Worm (Caenorhabditis elegans): ENCODE measurements around the gene bbs-2.

bbs-2 gene

DNA sequence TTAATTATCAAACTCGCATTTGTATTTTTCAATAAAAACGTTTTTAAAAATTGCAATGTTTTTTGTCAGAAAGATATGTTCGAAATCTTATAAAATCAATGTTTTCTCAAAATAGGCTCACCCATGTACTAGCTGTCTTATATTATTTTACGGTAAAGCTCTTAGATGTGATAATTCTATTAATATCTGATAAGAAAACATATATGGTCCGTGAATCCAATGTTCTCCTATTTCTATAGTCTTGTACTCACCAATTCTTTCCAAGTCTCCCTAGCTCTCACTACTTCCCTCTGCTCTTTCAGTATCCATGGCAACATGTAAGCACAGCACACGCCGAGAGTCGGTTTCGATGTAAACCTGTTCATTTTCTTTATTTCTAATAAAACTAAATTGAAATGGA, at the start of gene bbs-2:
TSS of gene bbs-2 (plus strand) at position 301 of the 400 bp plus-strand sequence.
- TF ChIP-seq flt-1 (GFP tag; IDR thresholded peaks at IDR 0.05) (no peak), klf-2 (GFP tag; conservative IDR thresholded peaks at IDR 0.05) (no peak), ztf-23 (GFP tag; IDR thresholded peaks at IDR 0.05) (no peak), med-1 (GFP tag; optimal IDR thresholded peaks at IDR 0.05; ENCODE audit: insufficient read depth) (no peak), ztf-29 (GFP tag; IDR thresholded peaks at IDR 0.05) (no peak), T22C8.4 (GFP tag; IDR thresholded peaks at IDR 0.05) (no peak), tab-1 (GFP tag; IDR thresholded peaks at IDR 0.05) (no peak), cog-1 (tag; optimal IDR thresholded peaks at IDR 0.05) (no peak), ref-1 (GFP tag; conservative IDR thresholded peaks at IDR 0.05) (no peak)

DNA sequence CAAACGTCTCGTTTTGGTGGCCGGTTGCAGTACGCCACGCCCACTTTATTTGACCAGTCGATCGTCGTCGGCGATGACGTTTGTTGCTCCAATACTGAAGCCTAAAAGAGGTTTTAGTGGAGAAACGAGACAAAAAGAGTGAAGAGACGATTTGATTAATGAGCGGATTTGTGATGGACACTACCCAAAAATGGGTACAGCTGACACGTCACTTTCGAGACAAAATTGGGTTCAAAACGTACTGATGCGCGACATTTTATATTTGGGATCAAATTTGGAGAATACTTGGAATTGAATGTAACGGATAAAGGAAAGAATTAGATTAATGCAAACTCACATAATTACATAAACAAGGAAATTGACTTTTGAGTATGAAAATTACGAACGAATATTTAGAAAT, 36.4 kb upstream of the bbs-2 start, which contains the start of gene ilys-4:
TSS of gene ilys-4 (minus strand) at position 101 of the 400 bp plus-strand sequence.
- TF ChIP-seq cog-1 (tag; optimal IDR thresholded peaks at IDR 0.05): no peak
- TF ChIP-seq tab-1 (GFP tag; IDR thresholded peaks at IDR 0.05): no peak
- TF ChIP-seq klf-2 (GFP tag; conservative IDR thresholded peaks at IDR 0.05): no peak
- TF ChIP-seq ref-1 (GFP tag; conservative IDR thresholded peaks at IDR 0.05): no peak
- no peak for TF ChIP-seq flt-1 (GFP tag; IDR thresholded peaks at IDR 0.05)
- no peak for TF ChIP-seq ztf-23 (GFP tag; IDR thresholded peaks at IDR 0.05)

DNA sequence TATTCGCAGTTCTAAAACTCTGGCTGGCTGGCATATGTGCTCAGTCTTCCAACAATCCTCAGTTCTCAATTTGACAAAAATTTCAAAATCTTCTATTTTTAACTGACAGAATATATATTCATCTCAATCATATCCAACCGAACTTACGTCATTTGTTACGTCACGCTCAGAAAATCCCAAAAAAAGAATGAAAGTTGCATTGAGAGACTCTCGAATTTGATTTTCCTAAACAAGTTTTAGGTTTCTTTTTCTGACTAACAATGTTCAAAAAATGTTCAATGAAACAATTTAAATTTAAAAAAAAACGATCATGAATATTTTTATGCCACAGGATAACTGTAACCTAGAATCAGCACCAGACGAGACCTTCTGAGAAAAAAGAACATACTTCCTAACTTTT, 35.9 kb upstream of the bbs-2 start:
- TF ChIP-seq klf-2 (GFP tag; conservative IDR thresholded peaks at IDR 0.05) (no peak), flt-1 (GFP tag; IDR thresholded peaks at IDR 0.05) (no peak), cog-1 (tag; optimal IDR thresholded peaks at IDR 0.05) (no peak)

DNA sequence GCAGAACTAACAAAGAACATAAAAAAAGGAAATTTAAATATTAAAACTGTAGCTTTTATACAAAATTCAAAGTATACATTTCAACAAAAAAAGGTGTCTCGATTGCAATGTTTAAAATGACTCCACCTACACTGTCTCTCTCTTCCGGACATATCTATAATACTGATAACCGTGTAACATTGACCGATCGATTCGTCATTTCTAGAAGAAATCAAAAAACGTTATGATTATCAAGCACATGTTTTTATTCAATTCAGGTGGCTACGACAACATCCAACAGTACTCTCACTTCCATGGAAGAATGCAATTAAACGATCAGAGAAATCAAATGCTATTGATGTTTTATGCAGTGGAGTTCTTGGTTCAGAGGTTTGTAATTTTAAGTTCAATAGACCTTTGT, 35.3 kb upstream of the bbs-2 start:
- no peak for TF ChIP-seq klf-2 (GFP tag; conservative IDR thresholded peaks at IDR 0.05)
- no peak for TF ChIP-seq ref-1 (GFP tag; conservative IDR thresholded peaks at IDR 0.05)
- TF ChIP-seq T22C8.4 (GFP tag; IDR thresholded peaks at IDR 0.05): no peak
- no peak for TF ChIP-seq cog-1 (tag; optimal IDR thresholded peaks at IDR 0.05)
- no peak for TF ChIP-seq med-1 (GFP tag; optimal IDR thresholded peaks at IDR 0.05; ENCODE audit: insufficient read depth)
- no peak for TF ChIP-seq ztf-23 (GFP tag; IDR thresholded peaks at IDR 0.05)
- no peak for TF ChIP-seq ztf-29 (GFP tag; IDR thresholded peaks at IDR 0.05)
- TF ChIP-seq flt-1 (GFP tag; IDR thresholded peaks at IDR 0.05): no peak
- TF ChIP-seq tab-1 (GFP tag; IDR thresholded peaks at IDR 0.05): no peak

- TF ChIP-seq med-1 (GFP tag; optimal IDR thresholded peaks at IDR 0.05; ENCODE audit: insufficient read depth) (no peak), tab-1 (GFP tag; IDR thresholded peaks at IDR 0.05) (no peak), cog-1 (tag; optimal IDR thresholded peaks at IDR 0.05) (peak; percentile 13)
Observed at ce11 chrIV:7902221-7902904, 31.5 kb upstream of the bbs-2 start, which contains the start of gene arp-11. arp-11 (minus strand) TSS chrIV:7902271.

DNA sequence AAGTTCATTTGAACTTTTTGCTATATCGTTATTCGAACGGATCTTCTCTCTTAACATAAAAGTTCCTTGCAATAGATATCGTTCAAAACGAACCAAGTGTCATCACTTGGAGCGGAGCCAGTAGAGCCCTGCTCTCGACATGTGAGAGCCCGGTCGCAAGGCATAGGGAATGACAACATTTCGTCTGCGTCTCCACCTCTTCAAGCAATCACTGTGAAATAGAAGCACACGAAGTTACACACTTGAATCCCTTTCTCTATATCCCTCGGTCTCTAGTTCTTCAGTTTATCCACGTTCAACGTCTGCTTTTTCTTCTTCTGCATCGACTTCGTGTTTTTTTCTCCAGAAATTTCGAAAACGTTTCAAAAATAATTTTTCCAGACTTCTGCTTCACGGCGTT, 30.5 kb upstream of the bbs-2 start, which contains the start of gene C49H3.6:
TSS of gene C49H3.6 (plus strand) at position 380 of the 400 bp plus-strand sequence.
- no peak for TF ChIP-seq ztf-29 (GFP tag; IDR thresholded peaks at IDR 0.05)
- TF ChIP-seq cog-1 (tag; optimal IDR thresholded peaks at IDR 0.05): peak; percentile 29

- no peak for TF ChIP-seq cog-1 (tag; optimal IDR thresholded peaks at IDR 0.05)
- no peak for TF ChIP-seq T22C8.4 (GFP tag; IDR thresholded peaks at IDR 0.05)
- TF ChIP-seq flt-1 (GFP tag; IDR thresholded peaks at IDR 0.05): no peak
- TF ChIP-seq med-1 (GFP tag; optimal IDR thresholded peaks at IDR 0.05; ENCODE audit: insufficient read depth): no peak
- no peak for TF ChIP-seq tab-1 (GFP tag; IDR thresholded peaks at IDR 0.05)
- no peak for TF ChIP-seq klf-2 (GFP tag; conservative IDR thresholded peaks at IDR 0.05)
- TF ChIP-seq ztf-23 (GFP tag; IDR thresholded peaks at IDR 0.05): no peak
- no peak for TF ChIP-seq ref-1 (GFP tag; conservative IDR thresholded peaks at IDR 0.05)
- no peak for TF ChIP-seq ztf-29 (GFP tag; IDR thresholded peaks at IDR 0.05)
Observed at ce11 chrIV:7906643-7907042, 27.2 kb upstream of the bbs-2 start.

DNA sequence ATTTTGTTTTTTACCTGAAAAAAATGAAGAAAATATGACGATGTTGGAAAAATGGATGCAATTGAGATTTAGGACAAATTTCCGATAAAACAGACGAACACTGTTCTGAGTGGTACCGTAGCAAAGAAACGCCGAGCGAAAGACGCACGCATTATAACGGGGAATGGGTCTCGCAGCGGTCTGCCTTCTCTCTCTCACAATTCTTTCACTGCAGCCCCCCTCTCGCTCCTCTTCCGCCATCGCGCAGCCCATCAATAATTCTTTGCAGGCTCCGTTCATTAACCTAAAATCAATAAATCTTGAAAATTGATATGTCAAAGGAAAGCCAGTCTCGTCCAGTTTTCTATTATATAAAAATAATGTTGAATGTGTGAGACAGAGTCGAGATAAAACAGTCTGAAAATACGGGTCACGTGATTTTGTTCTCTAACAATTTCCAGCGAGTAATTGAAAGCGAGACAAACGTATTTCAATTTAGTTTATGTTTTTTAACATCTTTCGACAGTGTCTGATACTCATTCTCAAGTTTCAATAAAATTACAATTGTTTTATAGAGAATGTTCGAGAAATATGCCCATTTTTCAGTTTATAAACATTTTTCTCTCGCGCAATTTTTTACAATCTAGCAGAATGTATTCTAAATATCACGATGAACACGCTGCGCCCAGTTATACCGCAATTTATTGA, 24.2 kb upstream of the bbs-2 start:
- TF ChIP-seq ref-1 (GFP tag; conservative IDR thresholded peaks at IDR 0.05) (no peak), flt-1 (GFP tag; IDR thresholded peaks at IDR 0.05) (peak; percentile 47; the same call in 1 of the 2 replicates)

ce11 chrIV:7910197-7910735, 23.6 kb upstream of the bbs-2 start, which contains the start of the genes npp-27 and ntl-4:
npp-27 (minus strand) TSS chrIV:7910247.
ntl-4 (plus strand) TSS chrIV:7910575.
- peak; percentile 54; the same call in 1 of the 2 replicates for TF ChIP-seq T22C8.4 (GFP tag; IDR thresholded peaks at IDR 0.05)
- no peak for TF ChIP-seq tab-1 (GFP tag; IDR thresholded peaks at IDR 0.05)

DNA sequence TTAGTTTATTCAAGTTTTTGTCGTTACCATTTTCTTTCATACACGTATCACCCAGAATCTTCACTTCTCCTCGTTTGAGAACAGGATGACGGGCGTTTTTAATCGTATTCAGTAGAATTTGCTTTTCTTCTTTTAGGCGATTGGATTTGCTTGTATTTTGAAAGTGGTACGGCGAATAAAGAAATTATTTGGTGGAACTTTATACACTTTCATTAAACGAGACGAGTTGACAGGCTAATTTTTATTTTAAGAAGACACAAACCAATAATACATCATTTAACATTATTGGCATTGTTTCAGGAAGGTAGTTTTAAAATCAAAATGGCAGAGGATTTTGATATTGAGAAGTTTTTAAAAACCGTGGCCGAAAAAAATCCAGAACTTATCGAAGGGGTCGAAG, 18.8 kb upstream of the bbs-2 start, which contains the start of gene C49H3.4:
TSS of gene C49H3.4 (plus strand) at position 301 of the 400 bp plus-strand sequence.
- TF ChIP-seq med-1 (GFP tag; optimal IDR thresholded peaks at IDR 0.05; ENCODE audit: insufficient read depth) (no peak), ztf-23 (GFP tag; IDR thresholded peaks at IDR 0.05) (no peak), klf-2 (GFP tag; conservative IDR thresholded peaks at IDR 0.05) (no peak), T22C8.4 (GFP tag; IDR thresholded peaks at IDR 0.05) (no peak), tab-1 (GFP tag; IDR thresholded peaks at IDR 0.05) (no peak), cog-1 (tag; optimal IDR thresholded peaks at IDR 0.05) (no peak), flt-1 (GFP tag; IDR thresholded peaks at IDR 0.05) (no peak), ztf-29 (GFP tag; IDR thresholded peaks at IDR 0.05) (no peak)

All from whole organism, midembryonic.